4 fruit fly cellular contexts compared by ENCODE assay signal in the genomic region with DNA sequence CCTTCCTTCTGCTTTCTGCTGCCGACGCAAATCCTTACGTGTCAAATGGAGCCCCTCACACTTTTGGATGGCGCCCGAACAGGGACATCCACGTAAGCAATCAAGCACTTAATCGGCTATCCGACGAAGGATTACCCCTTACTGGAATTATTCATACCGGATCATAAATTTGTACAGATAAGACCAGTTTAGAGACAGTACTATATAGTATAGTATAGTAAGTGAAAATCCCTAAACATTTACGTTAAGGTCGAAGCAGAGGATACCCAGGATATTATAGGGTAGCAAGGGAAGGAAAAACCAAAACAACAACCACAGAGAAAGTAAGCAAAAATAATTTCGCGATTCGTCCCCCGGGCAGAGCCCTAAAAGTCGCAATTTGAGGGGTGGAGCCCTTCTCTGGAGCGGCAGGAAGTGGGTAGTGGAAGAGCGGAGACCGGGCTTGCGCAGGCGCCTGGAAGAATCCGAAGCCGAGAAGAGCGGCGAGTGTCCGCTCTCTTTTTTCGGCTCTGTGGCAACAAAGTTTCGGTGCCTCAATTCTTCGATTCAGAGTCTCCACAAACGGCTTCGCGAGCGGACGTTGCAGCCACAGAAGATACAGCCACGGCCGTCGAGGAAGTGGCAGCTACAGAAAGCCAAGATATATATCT.
TF ChIP-seq lines count a peak whose summit lies in the region.

No protein-coding gene starts in this region.

TF ChIP-seq in whole organism, embryonic, 481 proteins besides CTCF, POLR2A, EP300 and RAD21 (continued from another document and continues in another):
- TF ChIP-seq bab2 (GFP tag; optimal IDR thresholded peaks at IDR 0.05; lab: Kevin White, UChicago) = peak; percentile 69
- TF ChIP-seq Gsc (GFP tag; IDR thresholded peaks at IDR 0.05; lab: Robert Waterston, UW) = no peak
- TF ChIP-seq CG10267 (tag; optimal IDR thresholded peaks at IDR 0.05; lab: Kevin White, UChicago) = peak; percentile 26
- TF ChIP-seq Trl (optimal IDR thresholded peaks at IDR 0.05; lab: Kevin White, UChicago) = peak in 1 of 2 experiments; percentile 38
- TF ChIP-seq Trl (GFP tag; optimal IDR thresholded peaks at IDR 0.05; lab: Kevin White, UChicago) = peak; percentile 43
- TF ChIP-seq CG17568 (GFP tag; optimal IDR thresholded peaks at IDR 0.05; lab: Kevin White, UChicago) = peak; percentile 1
- TF ChIP-seq MESR4 (GFP tag; optimal IDR thresholded peaks at IDR 0.05; lab: Kevin White, UChicago) = no peak
- peak; percentile 27 for TF ChIP-seq CG13775 (GFP tag; optimal IDR thresholded peaks at IDR 0.05; lab: Kevin White, UChicago)
- peak; percentile 18 for TF ChIP-seq CG18476 (GFP tag; optimal IDR thresholded peaks at IDR 0.05; lab: Kevin White, UChicago)
- TF ChIP-seq kah (GFP tag; optimal IDR thresholded peaks at IDR 0.05; lab: Kevin White, UChicago) = no peak
- TF ChIP-seq ssp (GFP tag; IDR thresholded peaks at IDR 0.05; lab: Robert Waterston, UW) = peak; percentile 48
- TF ChIP-seq MBD-R2 (GFP tag; IDR thresholded peaks at IDR 0.05; lab: Robert Waterston, UW) = peak; percentile 39; the same call in 1 of the 2 replicates
- TF ChIP-seq Dip3 (GFP tag; optimal IDR thresholded peaks at IDR 0.05; lab: Kevin White, UChicago) = peak; percentile 56
- TF ChIP-seq CG6765 (GFP tag; optimal IDR thresholded peaks at IDR 0.05; lab: Kevin White, UChicago) = peak; percentile 29
- no peak for TF ChIP-seq CG7963 (GFP tag; IDR thresholded peaks at IDR 0.05; lab: Robert Waterston, UW; ENCODE audit: partially characterized antibody)
- peak; percentile 44 for TF ChIP-seq CG2712 (tag; optimal IDR thresholded peaks at IDR 0.05; lab: Kevin White, UChicago)
- peak; percentile 59 for TF ChIP-seq CG14050 (GFP tag; IDR thresholded peaks at IDR 0.05; lab: Robert Waterston, UW)
- TF ChIP-seq jing (GFP tag; optimal IDR thresholded peaks at IDR 0.05; lab: Kevin White, UChicago) = no peak
- peak; percentile 62 to 66 for TF ChIP-seq Pdp1 (GFP tag; optimal IDR thresholded peaks at IDR 0.05; lab: Kevin White, UChicago)
- TF ChIP-seq Dfd (GFP tag; optimal IDR thresholded peaks at IDR 0.05; lab: Kevin White, UChicago) = no peak
- TF ChIP-seq br (optimal IDR thresholded peaks at IDR 0.05; lab: Kevin White, UChicago) = no peak
- TF ChIP-seq CG2678 (tag; optimal IDR thresholded peaks at IDR 0.05; lab: Kevin White, UChicago) = peak; percentile 83
- TF ChIP-seq Doc3 (GFP tag; IDR thresholded peaks at IDR 0.05; lab: Robert Waterston, UW; ENCODE audit: partially characterized antibody) = no peak
- TF ChIP-seq NK7.1 (GFP tag; optimal IDR thresholded peaks at IDR 0.05; lab: Kevin White, UChicago) = peak; percentile 61
- TF ChIP-seq CG4820 (GFP tag; optimal IDR thresholded peaks at IDR 0.05; lab: Kevin White, UChicago) = no peak
- no peak for TF ChIP-seq disco-r (GFP tag; optimal IDR thresholded peaks at IDR 0.05; lab: Kevin White, UChicago)
- peak; percentile 5 for TF ChIP-seq CG6254 (GFP tag; optimal IDR thresholded peaks at IDR 0.05; lab: Kevin White, UChicago)
- peak; percentile 59 for TF ChIP-seq eyg (GFP tag; optimal IDR thresholded peaks at IDR 0.05; lab: Kevin White, UChicago)
- peak; percentile 57 for TF ChIP-seq fu2 (GFP tag; optimal IDR thresholded peaks at IDR 0.05; lab: Kevin White, UChicago)
- no peak for TF ChIP-seq CG8765 (GFP tag; IDR thresholded peaks at IDR 0.05; lab: Robert Waterston, UW)
- peak; percentile 43 for TF ChIP-seq CG9437 (GFP tag; optimal IDR thresholded peaks at IDR 0.05; lab: Kevin White, UChicago)

TF ChIP-seq in whole organism, prepupa, 60 proteins besides CTCF, POLR2A, EP300 and RAD21 (continued from another document and continues in another):
- TF ChIP-seq Gug (GFP tag; IDR thresholded peaks at IDR 0.05; lab: Robert Waterston, UW) (peak; percentile 55), acj6 (GFP tag; optimal IDR thresholded peaks at IDR 0.05; lab: Kevin White, UChicago) (peak; percentile 83), fd59A (GFP tag; optimal IDR thresholded peaks at IDR 0.05; lab: Kevin White, UChicago) (peak; percentile 70), fd85E (GFP tag; optimal IDR thresholded peaks at IDR 0.05; lab: Kevin White, UChicago) (peak; percentile 47), CG32006 (GFP tag; optimal IDR thresholded peaks at IDR 0.05; lab: Kevin White, UChicago) (peak; percentile 84), CG3919 (GFP tag; optimal IDR thresholded peaks at IDR 0.05; lab: Kevin White, UChicago) (peak; percentile 87), CG16779 (tag; optimal IDR thresholded peaks at IDR 0.05; lab: Kevin White, UChicago) (peak; percentile 64), CG9139 (GFP tag; optimal IDR thresholded peaks at IDR 0.05; lab: Kevin White, UChicago) (peak; percentile 56), svp (GFP tag; lab: Kevin White, UChicago) (peak; percentile 97), CG34406 (GFP tag; optimal IDR thresholded peaks at IDR 0.05; lab: Kevin White, UChicago) (peak; percentile 83), Smox (GFP tag; optimal IDR thresholded peaks at IDR 0.05; lab: Kevin White, UChicago) (peak; percentile 92), Hr4 (GFP tag; optimal IDR thresholded peaks at IDR 0.05; lab: Kevin White, UChicago) (peak; percentile 86), CG3032 (tag; optimal IDR thresholded peaks at IDR 0.05; lab: Kevin White, UChicago) (peak; percentile 77), Hr39 (GFP tag; optimal IDR thresholded peaks at IDR 0.05; lab: Kevin White, UChicago) (peak; percentile 95), dsx (GFP tag; optimal IDR thresholded peaks at IDR 0.05; lab: Kevin White, UChicago; ENCODE audit: poor library complexity, severe bottlenecking) (peak; percentile 94), CG8319 (GFP tag; optimal IDR thresholded peaks at IDR 0.05; lab: Kevin White, UChicago) (peak; percentile 66), Eip93F (GFP tag; optimal IDR thresholded peaks at IDR 0.05; lab: Kevin White, UChicago) (peak; percentile 81), CG10631 (GFP tag; optimal IDR thresholded peaks at IDR 0.05; lab: Kevin White, UChicago) (peak; percentile 78), CG1621 (tag; optimal IDR thresholded peaks at IDR 0.05; lab: Kevin White, UChicago) (peak; percentile 75), CG8632 (GFP tag; optimal IDR thresholded peaks at IDR 0.05; lab: Kevin White, UChicago) (peak; percentile 82), Ets96B (tag; optimal IDR thresholded peaks at IDR 0.05; lab: Kevin White, UChicago) (peak; percentile 81), pdm3 (GFP tag; optimal IDR thresholded peaks at IDR 0.05; lab: Kevin White, UChicago) (peak; percentile 90), CG11902 (GFP tag; optimal IDR thresholded peaks at IDR 0.05; lab: Kevin White, UChicago) (peak; percentile 82), Blimp-1 (GFP tag; optimal IDR thresholded peaks at IDR 0.05; lab: Kevin White, UChicago) (peak; percentile 75), CG11762 (GFP tag; optimal IDR thresholded peaks at IDR 0.05; lab: Kevin White, UChicago; ENCODE audit: insufficient read depth) (peak; percentile 66), Sox14 (GFP tag; optimal IDR thresholded peaks at IDR 0.05; lab: Kevin White, UChicago) (peak; percentile 91), Met (GFP tag; optimal IDR thresholded peaks at IDR 0.05; lab: Kevin White, UChicago) (peak; percentile 93), Lpt (GFP tag; optimal IDR thresholded peaks at IDR 0.05; lab: Kevin White, UChicago) (peak; percentile 59), salr (GFP tag; optimal IDR thresholded peaks at IDR 0.05; lab: Kevin White, UChicago) (peak; percentile 62 to 63), CG8119 (GFP tag; IDR thresholded peaks at IDR 0.05; lab: Robert Waterston, UW) (peak; percentile 78), Sox102F (GFP tag; optimal IDR thresholded peaks at IDR 0.05; lab: Kevin White, UChicago) (peak; percentile 93)

TF ChIP-seq in whole organism, pupa, 21 proteins besides CTCF, POLR2A, EP300 and RAD21 (continued from another document):
- TF ChIP-seq Pif1A (GFP tag; optimal IDR thresholded peaks at IDR 0.05; lab: Kevin White, UChicago) = peak; percentile 89
- TF ChIP-seq CG14655 (GFP tag; optimal IDR thresholded peaks at IDR 0.05; lab: Kevin White, UChicago) = peak; percentile 84

TF ChIP-seq in whole organism, wandering third instar larva, 38 proteins besides CTCF, POLR2A, EP300 and RAD21 (continued from another document):
- TF ChIP-seq Vsx2 (GFP tag; optimal IDR thresholded peaks at IDR 0.05; lab: Kevin White, UChicago; ENCODE audit: partially characterized antibody) (peak; percentile 77), GATAd (GFP tag; optimal IDR thresholded peaks at IDR 0.05; lab: Kevin White, UChicago) (no peak), Dfd (GFP tag; optimal IDR thresholded peaks at IDR 0.05; lab: Kevin White, UChicago) (no peak), HLH106 (tag; optimal IDR thresholded peaks at IDR 0.05; lab: Kevin White, UChicago) (peak; percentile 79), CG9705 (GFP tag; optimal IDR thresholded peaks at IDR 0.05; lab: Kevin White, UChicago) (no peak), Rel (GFP tag; optimal IDR thresholded peaks at IDR 0.05; lab: Kevin White, UChicago) (peak; percentile 22), Rel (tag; optimal IDR thresholded peaks at IDR 0.05; lab: Kevin White, UChicago) (peak; percentile 20), Hr78 (GFP tag; optimal IDR thresholded peaks at IDR 0.05; lab: Kevin White, UChicago) (no peak), sv (GFP tag; optimal IDR thresholded peaks at IDR 0.05; lab: Kevin White, UChicago) (peak; percentile 42), usp (GFP tag; optimal IDR thresholded peaks at IDR 0.05; lab: Kevin White, UChicago) (no peak), h (GFP tag; optimal IDR thresholded peaks at IDR 0.05; lab: Kevin White, UChicago) (peak; percentile 88), dsf (GFP tag; optimal IDR thresholded peaks at IDR 0.05; lab: Kevin White, UChicago; ENCODE audit: borderline replicate concordance) (no peak), CrebA (GFP tag; optimal IDR thresholded peaks at IDR 0.05; lab: Kevin White, UChicago; ENCODE audit: borderline replicate concordance) (no peak), psq (GFP tag; optimal IDR thresholded peaks at IDR 0.05; lab: Kevin White, UChicago) (peak; percentile 76), tai (GFP tag; optimal IDR thresholded peaks at IDR 0.05; lab: Kevin White, UChicago) (peak; percentile 18), jim (GFP tag; optimal IDR thresholded peaks at IDR 0.05; lab: Kevin White, UChicago) (no peak), CG32264 (GFP tag; optimal IDR thresholded peaks at IDR 0.05; lab: Kevin White, UChicago) (peak; percentile 58), woc (GFP tag; optimal IDR thresholded peaks at IDR 0.05; lab: Kevin White, UChicago) (peak; percentile 80), foxo (GFP tag; optimal IDR thresholded peaks at IDR 0.05; lab: Kevin White, UChicago) (peak in 1 of 2 experiments; percentile 87)
